Worm (Caenorhabditis elegans): ENCODE data around the gene rml-4.

DNA sequence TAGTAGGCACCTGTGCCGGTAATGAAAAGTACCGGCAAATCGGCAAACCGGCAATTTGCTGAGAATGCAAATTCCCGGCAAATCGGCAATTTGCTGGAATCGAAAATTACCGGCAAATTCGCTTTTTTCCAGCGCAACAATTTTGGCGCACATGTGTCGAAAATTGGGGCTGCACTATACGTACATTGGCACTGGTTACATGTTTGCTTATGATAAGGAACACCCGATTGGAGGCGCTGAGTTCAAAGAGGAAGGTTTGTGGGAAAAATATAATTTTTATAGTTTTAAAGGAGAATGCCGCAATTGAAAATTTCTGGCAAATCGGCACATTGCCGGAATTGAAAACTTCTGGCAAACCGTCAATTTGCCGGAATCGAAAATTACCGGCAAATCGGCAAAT is 2.4 kb downstream of the rml-4 start:
- TF ChIP-seq cog-1 (tag; optimal IDR thresholded peaks at IDR 0.05) (no peak), ztf-23 (GFP tag; IDR thresholded peaks at IDR 0.05) (no peak), flt-1 (GFP tag; IDR thresholded peaks at IDR 0.05) (no peak), T22C8.4 (GFP tag; IDR thresholded peaks at IDR 0.05) (no peak), ztf-29 (GFP tag; IDR thresholded peaks at IDR 0.05) (no peak), ref-1 (GFP tag; conservative IDR thresholded peaks at IDR 0.05) (no peak), tab-1 (GFP tag; IDR thresholded peaks at IDR 0.05) (no peak), med-1 (GFP tag; optimal IDR thresholded peaks at IDR 0.05; ENCODE audit: insufficient read depth) (no peak), klf-2 (GFP tag; conservative IDR thresholded peaks at IDR 0.05) (no peak)

All from whole organism, midembryonic.